Worm (Caenorhabditis elegans): ENCODE results near the gene cnx-1.

The cnx-1 gene

DNA sequence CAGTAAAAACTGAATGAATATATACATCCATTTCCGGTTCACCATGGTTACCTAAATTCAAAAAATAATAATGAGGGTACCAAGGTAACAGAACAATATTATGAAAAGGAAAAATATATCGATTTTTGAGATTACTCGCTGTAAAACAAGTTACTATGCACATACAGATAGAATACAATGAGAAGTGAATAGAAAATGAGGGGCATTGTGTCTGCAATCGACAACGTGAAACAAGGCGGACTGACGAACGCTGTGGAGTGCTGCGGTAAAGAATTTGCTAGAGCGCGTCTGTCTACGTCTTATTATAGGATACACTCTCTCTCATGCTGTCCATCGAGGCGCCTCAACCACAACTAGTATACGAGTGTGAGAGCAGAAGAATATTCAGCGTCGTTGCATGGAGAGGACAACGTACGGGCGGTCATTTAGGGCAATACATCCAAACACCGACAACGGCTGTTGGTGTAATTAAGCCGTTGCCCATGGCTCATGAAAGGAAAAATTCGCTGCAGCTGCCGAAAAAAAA lies at the start of gene cnx-1:
TSS of gene cnx-1 (minus strand) at position 51 of the 526 bp plus-strand sequence.
- no peak for TF ChIP-seq nhr-47 (tag; optimal IDR thresholded peaks at IDR 0.05)
- no peak for TF ChIP-seq ceh-63 (GFP tag; optimal IDR thresholded peaks at IDR 0.05)
- no peak for TF ChIP-seq sptf-1 (tag; optimal IDR thresholded peaks at IDR 0.05)
- TF ChIP-seq ets-5 (GFP tag; IDR thresholded peaks at IDR 0.05), result no peak
- TF ChIP-seq efl-1 (optimal IDR thresholded peaks at IDR 0.05), result no peak
- peak in 1 of 2 experiments; percentile 5 for TF ChIP-seq efl-1 (GFP tag; optimal IDR thresholded peaks at IDR 0.05 in 1 of 2)
- no peak for TF ChIP-seq ces-1 (GFP tag; optimal IDR thresholded peaks at IDR 0.05)
- no peak for TF ChIP-seq tbx-2 (tag; optimal IDR thresholded peaks at IDR 0.05)
- peak; percentile 6 to 42 for TF ChIP-seq lin-35 (GFP tag; optimal IDR thresholded peaks at IDR 0.05)
- no peak for TF ChIP-seq aly-2 (tag; optimal IDR thresholded peaks at IDR 0.05)
- no peak for TF ChIP-seq alr-1 (tag; optimal IDR thresholded peaks at IDR 0.05; ENCODE audit: borderline replicate concordance)
- no peak for TF ChIP-seq Y116A8C.19 (tag; optimal IDR thresholded peaks at IDR 0.05; ENCODE audit: borderline replicate concordance)
- no peak for TF ChIP-seq nhr-12 (tag; optimal IDR thresholded peaks at IDR 0.05)
- no peak for TF ChIP-seq nhr-19 (GFP tag; conservative IDR thresholded peaks at IDR 0.05)
- peak in 1 of 3 experiments; percentile 8 for TF ChIP-seq dpl-1 (GFP tag; optimal IDR thresholded peaks at IDR 0.05)
- TF ChIP-seq pag-3 (tag; optimal IDR thresholded peaks at IDR 0.05; ENCODE audit: borderline replicate concordance, insufficient read depth), result no peak
- no peak for TF ChIP-seq ceh-82 (tag; optimal IDR thresholded peaks at IDR 0.05)
- TF ChIP-seq nhr-20 (tag; optimal IDR thresholded peaks at IDR 0.05), result no peak
- TF ChIP-seq F16B12.6 (tag; optimal IDR thresholded peaks at IDR 0.05), result peak; percentile 49
- TF ChIP-seq blmp-1 (tag; optimal IDR thresholded peaks at IDR 0.05), result no peak
- peak; percentile 39 for TF ChIP-seq snu-23 (GFP tag; optimal IDR thresholded peaks at IDR 0.05)
- TF ChIP-seq hpl-2 (GFP tag; optimal IDR thresholded peaks at IDR 0.05), result no peak
- TF ChIP-seq ceh-90 (tag; optimal IDR thresholded peaks at IDR 0.05), result no peak
- TF ChIP-seq pax-3 (tag; optimal IDR thresholded peaks at IDR 0.05), result no peak
- no peak for TF ChIP-seq ama-1 (optimal IDR thresholded peaks at IDR 0.05)
- peak; percentile 37 for TF ChIP-seq mep-1 (tag; optimal IDR thresholded peaks at IDR 0.05)
- TF ChIP-seq lsy-2 (tag; optimal IDR thresholded peaks at IDR 0.05), result peak in 1 of 2 experiments; percentile 30
- peak; percentile 76 for TF ChIP-seq lin-14 (GFP tag; optimal IDR thresholded peaks at IDR 0.05)
- no peak for TF ChIP-seq fkh-4 (tag; optimal IDR thresholded peaks at IDR 0.05; ENCODE audit: borderline replicate concordance)
- TF ChIP-seq nhr-71 (tag; optimal IDR thresholded peaks at IDR 0.05), result peak; percentile 14
- TF ChIP-seq dsc-1 (tag; optimal IDR thresholded peaks at IDR 0.05), result no peak
- peak; percentile 36 for TF ChIP-seq fkh-8 (tag; optimal IDR thresholded peaks at IDR 0.05)
- no peak for TF ChIP-seq grh-1 (GFP tag; IDR thresholded peaks at IDR 0.05)
- TF ChIP-seq unc-62 (GFP tag; optimal IDR thresholded peaks at IDR 0.05), result no peak
- TF ChIP-seq mef-2 (tag; optimal IDR thresholded peaks at IDR 0.05), result no peak
- no peak for TF ChIP-seq irx-1 (tag; optimal IDR thresholded peaks at IDR 0.05)
- peak; percentile 3 for TF ChIP-seq rnt-1 (tag; optimal IDR thresholded peaks at IDR 0.05)
- no peak for TF ChIP-seq efl-3 (GFP tag; optimal IDR thresholded peaks at IDR 0.05)

ce11 chrIII:9862469-9862868 lies 45.5 kb upstream of the cnx-1 start:
- TF ChIP-seq lsy-2 (tag; optimal IDR thresholded peaks at IDR 0.05), result peak in 1 of 2 experiments; percentile 85
- no peak for TF ChIP-seq C04F5.9 (tag; optimal IDR thresholded peaks at IDR 0.05)

All from whole organism, L1 larva.